Worm (Caenorhabditis elegans) whole organism, L1 larva: ENCODE results near the gene sdc-2.

Source experiments
- alr-1 ChIP-seq: fragments of 200-800 bp; sonication (Bioruptor generic); optimal IDR thresholded peaks from 2 replicates; lab custom pipeline; 2018; ENCODE audit warnings: borderline replicate concordance, mild to moderate bottlenecking, missing genetic modification characterization, missing compliant biosample characterization
- ceh-8 ChIP-seq: fragments of 200-800 bp; sonication (Bioruptor generic); optimal IDR thresholded peaks from 2 replicates; lab custom pipeline; 2018; ENCODE audit warnings: mild to moderate bottlenecking, missing genetic modification characterization, moderate library complexity, missing compliant biosample characterization
- ces-1 ChIP-seq: fragments of 150-350 bp; optimal IDR thresholded peaks from 2 replicates; lab custom pipeline; 2014; ENCODE audit warnings: missing biosample characterization, missing genetic modification reagents, missing genetic modification characterization
- grh-1 ChIP-seq: fragments of 200-800 bp; sonication (Bioruptor generic); IDR thresholded peaks from 2 replicates; pipeline ENCODE4 v1.3.6; 2022; ENCODE audit warnings: missing genetic modification reagents, missing genetic modification characterization, missing compliant biosample characterization
- jun-1 ChIP-seq: fragments of 150-350 bp; optimal IDR thresholded peaks from 2 replicates; lab custom pipeline; 2014; ENCODE audit warnings: missing biosample characterization, missing genetic modification reagents, missing genetic modification characterization
- lin-13 ChIP-seq: fragments of 150-350 bp; optimal IDR thresholded peaks from 2 replicates; lab custom pipeline; 2014; ENCODE audit warnings: missing biosample characterization, missing genetic modification reagents, missing genetic modification characterization
- lir-3 ChIP-seq: sonication (generic microtip); optimal IDR thresholded peaks from 2 replicates; lab custom pipeline; 2016; ENCODE audit warnings: mild to moderate bottlenecking, missing genetic modification characterization, moderate library complexity, missing compliant biosample characterization; ENCODE audit not compliant: poor library complexity
- mef-2 ChIP-seq: fragments of 150-350 bp; optimal IDR thresholded peaks from 2 replicates; lab custom pipeline; 2014; ENCODE audit warnings: missing biosample characterization, missing genetic modification characterization
- nhr-76 ChIP-seq: sonication (generic microtip); optimal IDR thresholded peaks from 2 replicates; lab custom pipeline; 2017; ENCODE audit warnings: missing biosample characterization, missing genetic modification characterization
- pag-3 ChIP-seq: sonication (generic microtip); optimal IDR thresholded peaks from 2 replicates; lab custom pipeline; 2017; ENCODE audit warnings: missing genetic modification characterization, mild to moderate bottlenecking, missing compliant biosample characterization, antibody characterized with exemption, borderline replicate concordance; ENCODE audit not compliant: insufficient read depth
- snu-23 ChIP-seq: sonication (generic microtip); optimal IDR thresholded peaks from 2 replicates; lab custom pipeline; 2016; ENCODE audit warnings: missing genetic modification characterization, missing compliant biosample characterization
- tbx-2 ChIP-seq: sonication (generic microtip); optimal IDR thresholded peaks from 2 replicates; lab custom pipeline; 2016; ENCODE audit warnings: missing genetic modification characterization, missing compliant biosample characterization
- unc-62 ChIP-seq: fragments of 150-350 bp; optimal IDR thresholded peaks from 2 replicates; lab custom pipeline; 2014; ENCODE audit warnings: missing biosample characterization, missing genetic modification reagents, missing genetic modification characterization
- ztf-11 ChIP-seq, 2 experiments: sonication (generic microtip); optimal IDR thresholded peaks; 2 replicates each; lab custom pipeline; 2016 to 2017; ENCODE audit warnings: missing genetic modification characterization in 2 of 2, missing biosample characterization in 1 of 2, missing compliant biosample characterization in 1 of 2

DNA sequence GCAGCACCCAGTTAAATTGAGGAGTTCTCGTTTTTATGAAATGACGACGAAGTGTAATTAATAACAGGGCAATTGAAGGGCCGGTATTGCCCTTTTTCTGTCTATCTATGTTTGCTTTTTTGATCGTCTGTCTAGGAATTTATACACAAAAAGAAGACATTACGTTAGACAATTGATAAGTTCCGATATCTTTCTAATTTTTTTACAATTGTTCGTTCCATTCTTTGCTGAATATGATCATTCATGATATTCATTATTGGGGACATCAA lies 40.7 kb upstream of the sdc-2 start:
- TF ChIP-seq alr-1 (tag; lab: Kevin White, UChicago), result no peak
- TF ChIP-seq unc-62 (GFP tag; lab: Kevin White, UChicago), result no peak
- no peak for TF ChIP-seq tbx-2 (tag; lab: Kevin White, UChicago)
- TF ChIP-seq ceh-8 (GFP tag; lab: Kevin White, UChicago), result no peak
- TF ChIP-seq nhr-76 (tag; lab: Kevin White, UChicago), result no peak
- TF ChIP-seq lin-13, result no peak
- TF ChIP-seq grh-1 (GFP tag; lab: Robert Waterston, UW), result no peak
- no peak for TF ChIP-seq ces-1 (GFP tag; lab: Kevin White, UChicago)
- no peak for TF ChIP-seq jun-1
- TF ChIP-seq ztf-11 (tag; optimal IDR thresholded peaks at IDR 0.05; lab: Kevin White, UChicago), result no peak
- TF ChIP-seq pag-3 (tag; lab: Kevin White, UChicago), result no peak
- no peak for TF ChIP-seq lir-3 (tag; lab: Kevin White, UChicago)
- no peak for TF ChIP-seq mef-2
- TF ChIP-seq snu-23 (GFP tag; lab: Kevin White, UChicago), result no peak
